Worm (Caenorhabditis elegans) whole organism, L1 larva: ENCODE data around the gene Y66H1A.8.

Source experiments
- C34B4.2 ChIP-seq: sonication (generic microtip); optimal IDR thresholded peaks from 2 replicates; lab custom pipeline; 2017; ENCODE audit warnings: mild to moderate bottlenecking, missing genetic modification characterization, missing compliant biosample characterization
- blmp-1 ChIP-seq: fragments of 150-350 bp; optimal IDR thresholded peaks from 2 replicates; lab custom pipeline; 2014; ENCODE audit warnings: missing biosample characterization, missing genetic modification characterization
- ceh-82 ChIP-seq, 3 experiments: fragments of 150-350 bp in 1 of 3; sonication (generic microtip) in 2 of 3; optimal IDR thresholded peaks; 2 replicates each; lab custom pipeline; 2014 to 2017; ENCODE audit warnings: missing biosample characterization in 3 of 3, missing genetic modification characterization in 3 of 3
- fkh-10 ChIP-seq: sonication (generic microtip); optimal IDR thresholded peaks from 2 replicates; lab custom pipeline; 2017; ENCODE audit warnings: missing biosample characterization, missing genetic modification reagents, missing genetic modification characterization
- fos-1 ChIP-seq: fragments of 150-350 bp; optimal IDR thresholded peaks from 2 replicates; lab custom pipeline; 2014; ENCODE audit warnings: missing biosample characterization, missing genetic modification characterization
- lin-39 ChIP-seq: fragments of 150-350 bp; optimal IDR thresholded peaks from 2 replicates; lab custom pipeline; 2014; ENCODE audit warnings: missing biosample characterization, missing genetic modification reagents, missing genetic modification characterization
- nhr-28 ChIP-seq: fragments of 150-350 bp; optimal IDR thresholded peaks from 2 replicates; lab custom pipeline; 2014; ENCODE audit warnings: missing biosample characterization, missing genetic modification characterization
- skn-1 ChIP-seq: fragments of 150-350 bp; optimal IDR thresholded peaks from 2 replicates; lab custom pipeline; 2014; ENCODE audit warnings: missing biosample characterization, missing genetic modification characterization
- snpc-4 ChIP-seq: fragments of 150-350 bp; optimal IDR thresholded peaks from 2 replicates; lab custom pipeline; 2014; ENCODE audit warnings: missing biosample characterization, missing genetic modification characterization
- tbx-2 ChIP-seq: sonication (generic microtip); optimal IDR thresholded peaks from 2 replicates; lab custom pipeline; 2016; ENCODE audit warnings: missing genetic modification characterization, missing compliant biosample characterization
- unc-86 ChIP-seq: sonication (generic microtip); optimal IDR thresholded peaks from 2 replicates; lab custom pipeline; 2016; ENCODE audit warnings: missing genetic modification characterization, missing compliant biosample characterization
- ztf-11 ChIP-seq, 2 experiments: sonication (generic microtip); optimal IDR thresholded peaks; 2 replicates each; lab custom pipeline; 2016 to 2017; ENCODE audit warnings: missing genetic modification characterization in 2 of 2, missing biosample characterization in 1 of 2, missing compliant biosample characterization in 1 of 2
- ztf-4 ChIP-seq: fragments of 150-350 bp; optimal IDR thresholded peaks from 2 replicates; lab custom pipeline; 2014; ENCODE audit warnings: missing biosample characterization, missing genetic modification characterization

- no peak for TF ChIP-seq unc-86 (tag; lab: Kevin White, UChicago)
- TF ChIP-seq skn-1 (tag; lab: Kevin White, UChicago): no peak
- no peak for TF ChIP-seq fos-1
- no peak for TF ChIP-seq tbx-2 (tag; lab: Kevin White, UChicago)
- no peak for TF ChIP-seq ztf-11 (tag; optimal IDR thresholded peaks at IDR 0.05; lab: Kevin White, UChicago)
- no peak for TF ChIP-seq ceh-82 (tag; optimal IDR thresholded peaks at IDR 0.05; lab: Kevin White, UChicago)
- no peak for TF ChIP-seq nhr-28
- TF ChIP-seq ztf-4 (tag; lab: Kevin White, UChicago): no peak
- TF ChIP-seq blmp-1 (tag; lab: Kevin White, UChicago): no peak
- no peak for TF ChIP-seq C34B4.2 (tag; lab: Kevin White, UChicago)
- TF ChIP-seq snpc-4 (tag; lab: Kevin White, UChicago): no peak
- no peak for TF ChIP-seq lin-39 (tag; lab: Kevin White, UChicago)
- no peak for TF ChIP-seq fkh-10
Observed at ce11 chrIV:419674-420073, 35.0 kb downstream of the Y66H1A.8 start, which contains the start of gene eri-1.
